Worm (Caenorhabditis elegans) whole organism, early embryonic: ENCODE measurements around the gene efk-1.

Source experiments
- aly-1 ChIP-seq: sonication (generic microtip); optimal IDR thresholded peaks from 2 replicates; lab custom pipeline; 2016; ENCODE audit warnings: missing genetic modification characterization, missing compliant biosample characterization
- flt-1 ChIP-seq: fragments of 200-800 bp; sonication (Bioruptor generic); IDR thresholded peaks from 2 replicates; pipeline ENCODE4 v1.3.6; 2022; ENCODE audit warnings: missing genetic modification characterization, missing compliant biosample characterization

DNA sequence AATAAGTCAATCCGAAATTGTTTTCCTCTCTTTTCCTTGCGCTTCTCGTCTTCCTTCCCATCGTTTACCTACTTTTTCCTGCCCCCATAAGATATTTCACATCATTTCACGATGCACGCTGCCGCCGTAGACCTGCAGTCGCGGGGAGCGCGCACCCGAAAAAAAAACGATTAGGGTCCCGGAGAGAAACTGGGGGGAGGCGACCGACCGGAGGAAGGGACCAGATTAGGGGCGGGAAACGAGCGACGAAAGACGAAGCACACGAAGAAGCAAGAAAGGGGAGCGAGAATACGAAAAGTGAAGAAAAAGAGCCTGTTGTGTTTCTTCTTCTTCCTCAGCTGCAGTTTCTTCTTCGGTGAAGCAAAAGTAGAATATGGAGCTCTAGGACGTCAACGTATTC, 33.1 kb downstream of the efk-1 start:
- no peak for TF ChIP-seq aly-1 (tag; lab: Kevin White, UChicago)
- TF ChIP-seq flt-1 (GFP tag; lab: Robert Waterston, UW): no peak
